Worm (Caenorhabditis elegans): ENCODE measurements around the gene R04D3.2.

Gene R04D3.2

ce11 chrX:13286533-13286932 is at the start of gene R04D3.2:
Gene R04D3.2 (minus strand): TSS chrX:13286633.
- TF ChIP-seq dao-5 (tag; optimal IDR thresholded peaks at IDR 0.05) (no peak), W03F9.2 (tag; optimal IDR thresholded peaks at IDR 0.05) (no peak), him-1 (tag; optimal IDR thresholded peaks at IDR 0.05) (no peak)

ce11 chrX:13333835-13334234 is 47.4 kb upstream of the R04D3.2 start, which contains the start of gene F46G10.4:
Gene F46G10.4 (plus strand): TSS chrX:13334046.
- TF ChIP-seq him-1 (tag; optimal IDR thresholded peaks at IDR 0.05): no peak
- TF ChIP-seq W03F9.2 (tag; optimal IDR thresholded peaks at IDR 0.05): peak; percentile 13

ce11 chrX:13331386-13331785 is 45.0 kb upstream of the R04D3.2 start, which contains the start of gene sir-2.3:
Gene sir-2.3 (plus strand): TSS chrX:13331686.
- TF ChIP-seq him-1 (tag; optimal IDR thresholded peaks at IDR 0.05) (no peak), W03F9.2 (tag; optimal IDR thresholded peaks at IDR 0.05) (no peak), dao-5 (tag; optimal IDR thresholded peaks at IDR 0.05) (no peak)

- TF ChIP-seq dao-5 (tag; optimal IDR thresholded peaks at IDR 0.05) (no peak), W03F9.2 (tag; optimal IDR thresholded peaks at IDR 0.05) (peak; percentile 63), him-1 (tag; optimal IDR thresholded peaks at IDR 0.05) (no peak)
Observed at ce11 chrX:13328868-13329267, 42.4 kb upstream of the R04D3.2 start.

- TF ChIP-seq him-1 (tag; optimal IDR thresholded peaks at IDR 0.05): no peak
- TF ChIP-seq dao-5 (tag; optimal IDR thresholded peaks at IDR 0.05): no peak
Observed at ce11 chrX:13328034-13328433, 41.6 kb upstream of the R04D3.2 start, which contains the start of gene sir-2.2. Gene sir-2.2 (plus strand): TSS chrX:13328067.

ce11 chrX:13325039-13325438 is 38.6 kb upstream of the R04D3.2 start:
- no peak for TF ChIP-seq him-1 (tag; optimal IDR thresholded peaks at IDR 0.05)
- no peak for TF ChIP-seq dao-5 (tag; optimal IDR thresholded peaks at IDR 0.05)
- no peak for TF ChIP-seq W03F9.2 (tag; optimal IDR thresholded peaks at IDR 0.05)

ce11 chrX:13324326-13324725 is 37.9 kb upstream of the R04D3.2 start:
- TF ChIP-seq W03F9.2 (tag; optimal IDR thresholded peaks at IDR 0.05) (no peak), dao-5 (tag; optimal IDR thresholded peaks at IDR 0.05) (no peak), him-1 (tag; optimal IDR thresholded peaks at IDR 0.05) (no peak)

- TF ChIP-seq W03F9.2 (tag; optimal IDR thresholded peaks at IDR 0.05) (no peak), him-1 (tag; optimal IDR thresholded peaks at IDR 0.05) (no peak), dao-5 (tag; optimal IDR thresholded peaks at IDR 0.05) (no peak)
Observed at ce11 chrX:13323697-13324096, 37.3 kb upstream of the R04D3.2 start.

ce11 chrX:13322886-13323285 is 36.5 kb upstream of the R04D3.2 start, which contains the start of gene F46G10.2:
Gene F46G10.2 (plus strand): TSS chrX:13322963.
- TF ChIP-seq W03F9.2 (tag; optimal IDR thresholded peaks at IDR 0.05) (no peak), dao-5 (tag; optimal IDR thresholded peaks at IDR 0.05) (no peak), him-1 (tag; optimal IDR thresholded peaks at IDR 0.05) (no peak)

ce11 chrX:13320575-13320974 is 34.1 kb upstream of the R04D3.2 start:
- TF ChIP-seq him-1 (tag; optimal IDR thresholded peaks at IDR 0.05): no peak
- TF ChIP-seq W03F9.2 (tag; optimal IDR thresholded peaks at IDR 0.05): no peak
- no peak for TF ChIP-seq dao-5 (tag; optimal IDR thresholded peaks at IDR 0.05)

ce11 chrX:13318316-13318715 is 31.9 kb upstream of the R04D3.2 start:
- TF ChIP-seq him-1 (tag; optimal IDR thresholded peaks at IDR 0.05) (no peak), W03F9.2 (tag; optimal IDR thresholded peaks at IDR 0.05) (no peak), dao-5 (tag; optimal IDR thresholded peaks at IDR 0.05) (no peak)

- TF ChIP-seq W03F9.2 (tag; optimal IDR thresholded peaks at IDR 0.05) (no peak), him-1 (tag; optimal IDR thresholded peaks at IDR 0.05) (no peak), dao-5 (tag; optimal IDR thresholded peaks at IDR 0.05) (no peak)
Observed at ce11 chrX:13317532-13317931, 31.1 kb upstream of the R04D3.2 start.

- no peak for TF ChIP-seq dao-5 (tag; optimal IDR thresholded peaks at IDR 0.05)
- TF ChIP-seq him-1 (tag; optimal IDR thresholded peaks at IDR 0.05): no peak
- TF ChIP-seq W03F9.2 (tag; optimal IDR thresholded peaks at IDR 0.05): no peak
Observed at ce11 chrX:13315093-13315492, 28.7 kb upstream of the R04D3.2 start.

- TF ChIP-seq dao-5 (tag; optimal IDR thresholded peaks at IDR 0.05) (no peak), him-1 (tag; optimal IDR thresholded peaks at IDR 0.05) (no peak), W03F9.2 (tag; optimal IDR thresholded peaks at IDR 0.05) (no peak)
Observed at ce11 chrX:13311641-13312423, 25.4 kb upstream of the R04D3.2 start, which contains the start of gene F46G10.1. Gene F46G10.1 (minus strand): TSS chrX:13311755.

ce11 chrX:13310763-13311162 is 24.3 kb upstream of the R04D3.2 start:
- TF ChIP-seq W03F9.2 (tag; optimal IDR thresholded peaks at IDR 0.05): no peak
- TF ChIP-seq him-1 (tag; optimal IDR thresholded peaks at IDR 0.05): no peak
- TF ChIP-seq dao-5 (tag; optimal IDR thresholded peaks at IDR 0.05): no peak
